Fruit fly (Drosophila melanogaster): ENCODE results near the gene SC35.

DNA sequence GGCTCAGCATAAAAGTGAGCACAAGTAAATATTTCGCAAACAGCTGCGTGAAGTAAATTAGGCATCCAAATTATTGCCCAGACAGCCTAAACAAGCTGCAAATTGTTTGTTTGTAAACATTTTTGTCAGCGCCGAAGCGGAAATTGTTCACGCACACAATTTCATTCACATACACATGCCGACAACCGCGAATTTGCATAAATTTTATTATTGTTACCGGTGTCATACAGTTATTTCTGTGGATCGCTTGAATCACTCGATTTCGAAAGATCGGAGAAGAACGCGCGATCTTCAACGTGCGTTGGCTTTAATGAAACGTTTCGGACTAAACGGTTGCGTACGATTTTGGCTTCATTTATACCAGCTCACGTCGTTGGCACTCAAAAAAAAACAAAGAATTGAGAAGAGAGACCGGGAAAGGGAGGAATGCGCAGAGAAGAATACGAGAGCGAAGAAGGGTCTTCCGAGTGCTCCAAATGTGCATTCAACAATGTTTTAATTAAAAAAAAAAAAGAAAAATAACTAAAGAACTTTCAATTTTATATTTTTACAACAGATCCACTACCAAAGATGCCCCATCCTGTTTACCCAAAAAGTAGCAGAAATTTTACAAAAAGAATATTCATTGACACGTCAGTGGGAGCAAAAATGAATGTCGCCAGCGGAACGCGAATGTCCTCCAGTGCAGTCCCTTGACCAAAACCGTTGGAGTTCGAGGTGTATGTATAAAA lies 11.2 kb downstream of the SC35 start, which contains the start of gene vir-1:
- TF ChIP-seq kay (GFP tag; ENCODE audit: borderline replicate concordance) (no peak), cic (GFP tag; optimal IDR thresholded peaks at IDR 0.05) (no peak), Mnt (GFP tag; optimal IDR thresholded peaks at IDR 0.05) (no peak), CG5204 (GFP tag; optimal IDR thresholded peaks at IDR 0.05) (no peak), pad (GFP tag; optimal IDR thresholded peaks at IDR 0.05) (no peak), Clk (GFP tag; optimal IDR thresholded peaks at IDR 0.05) (no peak)
